Worm (Caenorhabditis elegans): ENCODE results near the gene sel-12.

ce11 chrX:950482-950881 lies 34.8 kb downstream of the sel-12 start, which contains the start of gene arr-1:
- TF ChIP-seq unc-62 (GFP tag; optimal IDR thresholded peaks at IDR 0.05) (no peak), madf-6 (GFP tag; IDR thresholded peaks at IDR 0.05) (no peak), hlh-12 (tag; optimal IDR thresholded peaks at IDR 0.05) (no peak), rpc-1 (optimal IDR thresholded peaks at IDR 0.05) (no peak), rpc-1 (tag; optimal IDR thresholded peaks at IDR 0.05) (no peak), F23B12.7 (tag; optimal IDR thresholded peaks at IDR 0.05; ENCODE audit: insufficient read depth) (no peak), F10E7.11 (tag; optimal IDR thresholded peaks at IDR 0.05) (no peak), pha-4 (tag; optimal IDR thresholded peaks at IDR 0.05) (no peak), lin-35 (GFP tag; optimal IDR thresholded peaks at IDR 0.05) (no peak), snpc-4 (GFP tag; optimal IDR thresholded peaks at IDR 0.05) (no peak), snpc-4 (tag; optimal IDR thresholded peaks at IDR 0.05) (no peak), aptf-2 (GFP tag; conservative IDR thresholded peaks at IDR 0.05) (no peak), nhr-120 (GFP tag; IDR thresholded peaks at IDR 0.05) (no peak), ztf-22 (GFP tag; optimal IDR thresholded peaks at IDR 0.05) (no peak), him-1 (tag; optimal IDR thresholded peaks at IDR 0.05) (no peak)
